Worm (Caenorhabditis elegans) whole organism, late embryonic: Measurements from ENCODE around the gene cfp-1.

Source experiments
- ceh-45 ChIP-seq: fragments of 200-800 bp; sonication (Bioruptor generic); IDR thresholded peaks from 2 replicates; pipeline ENCODE4 v1.3.6; 2022; ENCODE audit warnings: missing genetic modification reagents, missing genetic modification characterization, missing compliant biosample characterization
- madf-2 ChIP-seq: sonication (generic microtip); optimal IDR thresholded peaks from 2 replicates; lab custom pipeline; 2017; ENCODE audit warnings: missing genetic modification characterization, missing compliant biosample characterization
- npax-4 ChIP-seq: sonication (generic microtip); optimal IDR thresholded peaks from 2 replicates; lab custom pipeline; 2016; ENCODE audit warnings: missing genetic modification characterization, missing compliant biosample characterization
- pax-1 ChIP-seq: fragments of 150-350 bp; optimal IDR thresholded peaks from 2 replicates; lab custom pipeline; 2014; ENCODE audit warnings: missing biosample characterization, missing genetic modification characterization

- TF ChIP-seq ceh-45 (GFP tag; lab: Robert Waterston, UW) (no peak), madf-2 (tag; lab: Kevin White, UChicago) (no peak), npax-4 (tag; lab: Kevin White, UChicago) (no peak), pax-1 (tag; lab: Kevin White, UChicago) (no peak)
These were observed 22.0 kb downstream of the cfp-1 start, which contains the start of gene col-133 for ce11 chrIV:14099256-14099655.
